Worm (Caenorhabditis elegans) whole organism, early embryonic: ENCODE data around the gene K08F11.1.

ENCODE experiments used
- B0310.2 ChIP-seq: sonication (generic microtip); optimal IDR thresholded peaks from 2 replicates; lab custom pipeline; 2016; ENCODE audit warnings: mild to moderate bottlenecking, missing genetic modification characterization, missing compliant biosample characterization
- aly-1 ChIP-seq: sonication (generic microtip); optimal IDR thresholded peaks from 2 replicates; lab custom pipeline; 2016; ENCODE audit warnings: missing genetic modification characterization, missing compliant biosample characterization
- ama-1 ChIP-seq: fragments of 150-350 bp; optimal IDR thresholded peaks from 2 replicates; lab custom pipeline; 2014
- ets-7 ChIP-seq: sonication (generic microtip); optimal IDR thresholded peaks from 2 replicates; lab custom pipeline; 2016; ENCODE audit warnings: missing genotype, missing genetic modification characterization, missing compliant biosample characterization
- flt-1 ChIP-seq: fragments of 200-800 bp; sonication (Bioruptor generic); IDR thresholded peaks from 2 replicates; pipeline ENCODE4 v1.3.6; 2022; ENCODE audit warnings: missing genetic modification characterization, missing compliant biosample characterization
- hmg-4 ChIP-seq: fragments of 200-800 bp; sonication (Bioruptor generic); optimal IDR thresholded peaks from 2 replicates; lab custom pipeline; 2018; ENCODE audit warnings: mild to moderate bottlenecking, missing genetic modification characterization, missing compliant biosample characterization
- hnd-1 ChIP-seq: sonication (generic microtip); optimal IDR thresholded peaks from 2 replicates; lab custom pipeline; 2016; ENCODE audit warnings: missing genetic modification characterization, missing compliant biosample characterization
- pes-1 ChIP-seq: fragments of 200-800 bp; sonication (Bioruptor generic); IDR thresholded peaks from 2 replicates; pipeline ENCODE4 v1.3.6; 2022; ENCODE audit warnings: missing genetic modification reagents, missing genetic modification characterization, missing compliant biosample characterization
- scrt-1 ChIP-seq: fragments of 200-800 bp; sonication (Bioruptor generic); IDR thresholded peaks from 2 replicates; pipeline ENCODE4 v1.3.6; 2022; ENCODE audit warnings: missing genetic modification characterization, missing compliant biosample characterization
- sea-1 ChIP-seq: fragments of 200-800 bp; sonication (Bioruptor generic); conservative IDR thresholded peaks from 2 replicates; pipeline ENCODE4 v1.3.6; 2022; ENCODE audit warnings: missing genetic modification characterization, missing compliant biosample characterization
- tbx-11 ChIP-seq: fragments of 200-800 bp; sonication (Bioruptor generic); IDR thresholded peaks from 2 replicates; pipeline ENCODE4 v1.3.6; 2022; ENCODE audit warnings: missing genetic modification characterization, missing compliant biosample characterization
- tbx-37 ChIP-seq: fragments of 200-800 bp; sonication (Bioruptor generic); conservative IDR thresholded peaks from 2 replicates; pipeline ENCODE4 v1.3.6; 2022; ENCODE audit warnings: missing genetic modification reagents, missing genetic modification characterization, missing compliant biosample characterization
- tra-4 ChIP-seq: sonication (generic microtip); optimal IDR thresholded peaks from 2 replicates; lab custom pipeline; 2017; ENCODE audit warnings: missing genetic modification characterization, missing compliant biosample characterization

DNA sequence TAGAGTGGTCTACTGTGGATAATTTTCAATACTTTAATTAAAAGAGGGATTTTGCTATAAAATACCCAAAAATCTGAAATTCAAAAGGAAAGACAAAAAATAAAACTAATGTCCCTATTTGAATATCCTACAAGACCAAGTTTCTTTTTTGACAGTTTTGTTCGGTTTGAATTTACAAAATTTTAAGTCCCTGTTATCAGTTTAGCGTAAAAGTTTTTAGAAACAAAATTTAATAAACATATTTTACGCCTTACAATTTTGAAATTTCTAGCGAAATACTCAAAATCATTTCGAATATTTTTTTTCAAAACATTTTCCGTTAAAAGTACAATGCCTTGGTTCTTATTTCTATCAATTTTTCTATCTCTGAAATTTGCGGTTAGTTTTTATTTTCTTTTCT lies 32.2 kb upstream of the K08F11.1 start, which contains the start of gene spe-51:
- TF ChIP-seq hnd-1 (tag; lab: Kevin White, UChicago) (no peak), ama-1 (lab: Kevin White, UChicago) (no peak), ets-7 (tag; lab: Kevin White, UChicago) (no peak), sea-1 (no peak), hmg-4 (no peak), B0310.2 (tag; lab: Kevin White, UChicago) (no peak), pes-1 (no peak), scrt-1 (GFP tag; lab: Robert Waterston, UW) (no peak), tbx-11 (GFP tag; lab: Robert Waterston, UW) (no peak), aly-1 (tag; lab: Kevin White, UChicago) (no peak), tra-4 (tag; lab: Kevin White, UChicago) (no peak), flt-1 (GFP tag; lab: Robert Waterston, UW) (no peak), tbx-37 (GFP tag; lab: Robert Waterston, UW) (no peak)
